3 fruit fly cellular contexts compared by ENCODE assay signal in genomic region chr3L:15247450-15247849, dm6.
A peak's percentile ranks its signal among the peaks of the same experiment; 100 is the strongest.
TF ChIP-seq lines count a peak whose summit lies in the region.

No protein-coding gene starts in this region.

- no peak for TF ChIP-seq CTCF in whole organism, embryonic (GFP tag; optimal IDR thresholded peaks at IDR 0.05; lab: Kevin White, UChicago)

TF ChIP-seq in whole organism, embryonic, 481 proteins besides CTCF, POLR2A, EP300 and RAD21:
- TF ChIP-seq Dref (GFP tag; IDR thresholded peaks at IDR 0.05; lab: Robert Waterston, UW) (no peak), dysf (GFP tag; IDR thresholded peaks at IDR 0.05; lab: Robert Waterston, UW) (0 out of 3 replicates have a peak, but pooled peaks have one; percentile 26), Med (GFP tag; lab: Kevin White, UChicago) (peak; percentile 64), CG4820 (GFP tag; optimal IDR thresholded peaks at IDR 0.05; lab: Kevin White, UChicago) (no peak), CG2712 (tag; optimal IDR thresholded peaks at IDR 0.05; lab: Kevin White, UChicago) (no peak), B-H2 (GFP tag; optimal IDR thresholded peaks at IDR 0.05; lab: Kevin White, UChicago) (no peak), Mes4 (GFP tag; optimal IDR thresholded peaks at IDR 0.05; lab: Kevin White, UChicago) (no peak), CG7357 (GFP tag; IDR thresholded peaks at IDR 0.05; lab: Robert Waterston, UW) (no peak), mld (GFP tag; IDR thresholded peaks at IDR 0.05; lab: Robert Waterston, UW; ENCODE audit: partially characterized antibody) (no peak), pfk (GFP tag; optimal IDR thresholded peaks at IDR 0.05; lab: Kevin White, UChicago) (no peak), disco-r (GFP tag; optimal IDR thresholded peaks at IDR 0.05; lab: Kevin White, UChicago) (no peak), psq (GFP tag; optimal IDR thresholded peaks at IDR 0.05; lab: Kevin White, UChicago) (no peak), Atf6 (GFP tag; IDR thresholded peaks at IDR 0.05; lab: Robert Waterston, UW) (no peak), Deaf1 (tag; optimal IDR thresholded peaks at IDR 0.05; lab: Kevin White, UChicago) (peak; percentile 3), Dad (GFP tag; optimal IDR thresholded peaks at IDR 0.05; lab: Kevin White, UChicago) (no peak), mirr (GFP tag; optimal IDR thresholded peaks at IDR 0.05; lab: Kevin White, UChicago) (no peak), BtbVII (GFP tag; optimal IDR thresholded peaks at IDR 0.05; lab: Kevin White, UChicago) (no peak), CG12769 (tag; optimal IDR thresholded peaks at IDR 0.05; lab: Kevin White, UChicago) (no peak), CG16863 (GFP tag; optimal IDR thresholded peaks at IDR 0.05; lab: Kevin White, UChicago) (no peak)

TF ChIP-seq in whole organism, prepupa, 60 proteins besides CTCF, POLR2A, EP300 and RAD21:
- TF ChIP-seq CG4318 (GFP tag; optimal IDR thresholded peaks at IDR 0.05; lab: Kevin White, UChicago) (no peak), Sox15 (GFP tag; optimal IDR thresholded peaks at IDR 0.05; lab: Kevin White, UChicago) (no peak), Eip78C (GFP tag; lab: Kevin White, UChicago) (peak; percentile 32), svp (GFP tag; lab: Kevin White, UChicago) (peak; percentile 74), CG10669 (GFP tag; optimal IDR thresholded peaks at IDR 0.05; lab: Kevin White, UChicago) (no peak), CG31627 (GFP tag; optimal IDR thresholded peaks at IDR 0.05; lab: Kevin White, UChicago) (no peak), CG11294 (GFP tag; IDR thresholded peaks at IDR 0.05; lab: Robert Waterston, UW) (no peak), dsx (GFP tag; optimal IDR thresholded peaks at IDR 0.05; lab: Kevin White, UChicago; ENCODE audit: poor library complexity, severe bottlenecking) (peak; percentile 27), Smox (GFP tag; optimal IDR thresholded peaks at IDR 0.05; lab: Kevin White, UChicago) (no peak), CG6854 (GFP tag; optimal IDR thresholded peaks at IDR 0.05; lab: Kevin White, UChicago) (peak; percentile 24), Blimp-1 (GFP tag; optimal IDR thresholded peaks at IDR 0.05; lab: Kevin White, UChicago) (no peak), pdm3 (GFP tag; optimal IDR thresholded peaks at IDR 0.05; lab: Kevin White, UChicago) (no peak)
TF ChIP-seq in whole organism, prepupa: peak in this region for 4.

TF ChIP-seq in whole organism, wandering third instar larva, 38 proteins besides CTCF, POLR2A, EP300 and RAD21:
- TF ChIP-seq Rel (GFP tag; optimal IDR thresholded peaks at IDR 0.05; lab: Kevin White, UChicago) (no peak), Rel (tag; optimal IDR thresholded peaks at IDR 0.05; lab: Kevin White, UChicago) (peak; percentile 65), N (GFP tag; optimal IDR thresholded peaks at IDR 0.05; lab: Kevin White, UChicago) (no peak)
TF ChIP-seq in whole organism, wandering third instar larva: peak in this region for 1.

Comparison
In these comparisons a context has a peak if more than half of its experiments do, and no peak if none do; other contexts are left out.
1. Of the 7 proteins assayed by ChIP-seq in both whole organism, embryonic and whole organism, prepupa: peak only in whole organism, embryonic: none; only in whole organism, prepupa: CG6854; in both: none; in neither: 6.